Worm (Caenorhabditis elegans) whole organism, midembryonic: ENCODE data around the gene T05C1.3.

Source experiments
- flt-1 ChIP-seq: fragments of 200-800 bp; sonication (Bioruptor generic); IDR thresholded peaks from 2 replicates; pipeline ENCODE4 v1.3.6; 2022; ENCODE audit warnings: missing genetic modification characterization, missing compliant biosample characterization
- ztf-23 ChIP-seq: fragments of 200-800 bp; sonication (Bioruptor generic); IDR thresholded peaks from 2 replicates; pipeline ENCODE4 v1.3.6; 2022; ENCODE audit warnings: missing genetic modification reagents, missing genetic modification characterization, missing compliant biosample characterization
- ztf-29 ChIP-seq: fragments of 200-800 bp; sonication (Bioruptor generic); IDR thresholded peaks from 2 replicates; pipeline ENCODE4 v1.3.6; 2022; ENCODE audit warnings: missing genetic modification reagents, missing genetic modification characterization, missing compliant biosample characterization

- TF ChIP-seq flt-1 (GFP tag; lab: Robert Waterston, UW) (no peak), ztf-29 (GFP tag; lab: Robert Waterston, UW) (no peak), ztf-23 (GFP tag; lab: Robert Waterston, UW) (no peak)
Observed at ce11 chrII:4462842-4463241, 26.3 kb downstream of the T05C1.3 start.
